Worm (Caenorhabditis elegans) whole organism, mixed stage, embryonic: ENCODE measurements around the gene mdt-1.2.

Experiments used
- drap-1 ChIP-seq: fragments of 200-800 bp; sonication (Bioruptor generic); optimal IDR thresholded peaks from 3 replicates; lab custom pipeline; 2018; ENCODE audit warnings: mild to moderate bottlenecking, missing genetic modification characterization, missing compliant biosample characterization
- elt-3 ChIP-seq: fragments of 150-350 bp; optimal IDR thresholded peaks from 2 replicates; lab custom pipeline; 2014; ENCODE audit warnings: missing biosample characterization, missing genetic modification characterization
- lsy-2 ChIP-seq: fragments of 150-350 bp; optimal IDR thresholded peaks from 2 replicates; lab custom pipeline; 2014; ENCODE audit warnings: missing biosample characterization, missing genetic modification characterization
- mab-5 ChIP-seq: fragments of 150-350 bp; optimal IDR thresholded peaks from 2 replicates; lab custom pipeline; 2014; ENCODE audit warnings: missing biosample characterization, missing genetic modification characterization
- pha-4 ChIP-seq: fragments of 150-350 bp; optimal IDR thresholded peaks from 2 replicates; lab custom pipeline; 2018; ENCODE audit warnings: missing biosample characterization, missing genetic modification reagents, missing genetic modification characterization
- snpc-4 ChIP-seq: fragments of 150-350 bp; optimal IDR thresholded peaks from 2 replicates; lab custom pipeline; 2014; ENCODE audit warnings: missing biosample characterization, missing genetic modification characterization

ce11 chrX:17135704-17136103 lies 15.6 kb upstream of the mdt-1.2 start:
- no peak for TF ChIP-seq pha-4 (tag; lab: Kevin White, UChicago)
- no peak for TF ChIP-seq mab-5 (tag; lab: Kevin White, UChicago)
- TF ChIP-seq snpc-4 (tag; lab: Kevin White, UChicago), result no peak
- TF ChIP-seq elt-3, result no peak
- TF ChIP-seq drap-1, result no peak
- TF ChIP-seq lsy-2 (tag; lab: Kevin White, UChicago), result no peak
